Fruit fly (Drosophila melanogaster) whole organism: ENCODE measurements around the gene PIP82.

Source experiments
- CG8478 ChIP-seq: fragments of >200 bp; optimal IDR thresholded peaks from 2 replicates; lab custom pipeline; 2018; ENCODE audit warnings: inconsistent platforms
- Dll ChIP-seq: fragments of >200 bp; optimal IDR thresholded peaks from 2 replicates; lab custom pipeline; 2017
- EcR ChIP-seq, 2 experiments: fragments of >200 bp; optimal IDR thresholded peaks; 2 replicates each; lab custom pipeline; 2017; ENCODE audit warnings: missing biosample characterization in 2 of 2, missing genetic modification characterization in 2 of 2, missing genetic modification reagents in 2 of 2
- pan ChIP-seq: fragments of >200 bp; optimal IDR thresholded peaks from 2 replicates; lab custom pipeline; 2017
- psq ChIP-seq: fragments of >200 bp; optimal IDR thresholded peaks from 2 replicates; lab custom pipeline; 2017
- usp ChIP-seq: fragments of >200 bp; optimal IDR thresholded peaks from 2 replicates; lab custom pipeline; 2017; ENCODE audit warnings: missing biosample characterization, missing genetic modification characterization, mixed read lengths

Gene PIP82

DNA sequence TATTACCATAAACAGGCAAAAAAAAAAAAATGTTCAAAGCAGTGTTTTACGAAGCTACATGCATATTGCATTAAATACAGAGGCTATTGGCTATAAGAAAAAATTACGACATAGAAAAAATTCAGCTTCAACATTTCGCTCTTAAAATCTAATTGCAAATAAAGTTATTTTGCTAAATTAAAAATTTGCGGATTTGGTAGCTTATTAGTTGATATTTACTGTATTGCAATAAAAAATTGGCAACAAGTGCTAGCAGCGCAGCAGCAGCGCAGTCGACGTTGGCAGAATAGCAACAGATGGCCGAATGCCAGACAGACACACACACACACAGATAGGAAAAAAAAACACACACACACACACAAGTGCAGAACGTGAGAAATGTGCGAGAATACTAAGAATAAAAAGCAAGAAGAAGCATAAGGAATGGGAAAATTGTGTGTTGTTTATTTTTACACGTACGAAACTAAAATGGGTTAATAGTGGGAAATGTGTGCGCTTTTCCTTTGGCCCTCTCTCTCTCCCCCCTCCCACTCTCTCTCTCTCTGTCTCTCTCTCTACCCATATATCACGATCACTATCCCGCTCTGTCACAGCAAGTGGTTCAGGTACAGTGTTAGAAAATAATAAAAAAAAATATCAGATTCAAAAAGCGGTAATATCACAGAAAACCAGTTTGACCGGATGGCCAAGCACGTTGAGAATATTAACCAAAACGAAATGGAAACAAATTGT is 4.3 kb upstream of the PIP82 start:
- no peak for TF ChIP-seq Dll (lab: Kevin White, UChicago)
- TF ChIP-seq CG8478 (lab: Kevin White, UChicago) = no peak
- no peak for TF ChIP-seq pan (lab: Kevin White, UChicago)
- TF ChIP-seq psq (lab: Kevin White, UChicago) = no peak

DNA sequence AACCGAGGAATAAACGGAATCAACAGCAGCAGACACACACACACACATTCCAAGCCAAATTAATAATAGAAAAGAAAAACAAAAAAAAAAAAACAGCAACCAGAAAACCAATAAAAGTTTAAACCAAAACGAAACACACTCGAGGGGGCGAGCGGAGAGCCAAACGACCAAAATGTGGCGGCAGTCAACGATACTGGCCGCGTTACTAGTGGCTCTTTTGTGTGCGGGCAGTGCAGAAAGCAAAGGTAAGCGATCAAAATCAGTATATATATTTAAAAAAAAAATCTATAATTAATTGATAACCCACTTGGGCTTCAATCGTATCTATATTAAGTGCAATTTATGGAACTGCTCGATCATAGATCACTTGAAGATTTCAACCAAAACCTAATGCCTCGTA is 2.3 kb upstream of the PIP82 start:
- no peak for TF ChIP-seq Dll (lab: Kevin White, UChicago)
- TF ChIP-seq EcR (GFP tag; optimal IDR thresholded peaks at IDR 0.05; lab: Kevin White, UChicago) = no peak

DNA sequence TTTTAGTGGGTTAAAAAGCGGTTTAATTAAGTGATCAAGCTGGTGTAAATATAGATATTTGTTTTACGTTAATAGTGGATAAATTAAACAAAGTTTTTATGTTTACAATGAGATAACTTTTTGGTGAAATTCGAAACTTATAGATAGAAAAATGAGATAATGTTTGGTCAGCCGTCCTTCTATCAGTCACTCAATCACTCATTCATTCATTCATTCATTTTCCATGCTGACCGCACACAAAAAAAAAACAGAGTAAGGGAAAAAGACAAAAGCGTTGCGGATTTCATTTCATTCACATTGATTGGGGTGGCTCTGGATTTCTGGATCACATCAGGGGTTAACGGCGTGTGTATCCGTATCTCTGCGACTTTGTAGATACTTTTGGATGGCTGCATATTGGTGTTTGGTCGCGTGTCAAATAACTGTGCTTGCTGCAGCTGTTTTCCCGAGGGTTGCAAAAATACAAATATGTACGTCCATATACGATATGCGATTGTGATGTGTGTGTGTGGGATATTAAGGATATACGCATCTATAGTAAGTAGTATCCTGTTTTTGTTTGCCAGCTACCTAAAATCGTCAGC is 5.8 kb downstream of the PIP82 start:
- TF ChIP-seq psq (lab: Kevin White, UChicago) = no peak
- TF ChIP-seq pan (lab: Kevin White, UChicago) = no peak
- TF ChIP-seq Dll (lab: Kevin White, UChicago) = no peak
- no peak for TF ChIP-seq usp (GFP tag; lab: Kevin White, UChicago)
- TF ChIP-seq EcR (GFP tag; optimal IDR thresholded peaks at IDR 0.05; lab: Kevin White, UChicago) = no peak
- TF ChIP-seq CG8478 (lab: Kevin White, UChicago) = no peak

DNA sequence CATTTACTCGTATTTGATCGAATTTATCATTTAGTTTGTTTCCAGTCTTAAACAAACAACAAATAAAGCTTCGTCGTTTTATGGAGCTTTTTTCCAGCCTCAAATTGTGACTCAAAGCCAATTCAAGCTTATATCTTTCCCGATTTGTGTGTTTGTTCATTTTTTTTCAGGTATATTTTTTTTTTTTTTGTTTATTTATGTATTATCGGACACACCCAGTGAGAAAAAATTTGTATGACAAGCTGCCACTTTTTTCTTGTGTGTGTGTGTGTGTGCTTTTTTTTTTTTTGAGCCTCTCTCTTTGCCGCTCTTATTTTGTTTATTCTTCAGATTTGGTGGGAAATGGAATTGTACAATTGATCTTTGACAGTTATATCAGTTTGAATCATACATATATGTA is 7.0 kb downstream of the PIP82 start:
- TF ChIP-seq usp (GFP tag; lab: Kevin White, UChicago) (no peak), psq (lab: Kevin White, UChicago) (no peak), EcR (GFP tag; optimal IDR thresholded peaks at IDR 0.05; lab: Kevin White, UChicago) (no peak), pan (lab: Kevin White, UChicago) (no peak), Dll (lab: Kevin White, UChicago) (no peak), CG8478 (lab: Kevin White, UChicago) (no peak)

DNA sequence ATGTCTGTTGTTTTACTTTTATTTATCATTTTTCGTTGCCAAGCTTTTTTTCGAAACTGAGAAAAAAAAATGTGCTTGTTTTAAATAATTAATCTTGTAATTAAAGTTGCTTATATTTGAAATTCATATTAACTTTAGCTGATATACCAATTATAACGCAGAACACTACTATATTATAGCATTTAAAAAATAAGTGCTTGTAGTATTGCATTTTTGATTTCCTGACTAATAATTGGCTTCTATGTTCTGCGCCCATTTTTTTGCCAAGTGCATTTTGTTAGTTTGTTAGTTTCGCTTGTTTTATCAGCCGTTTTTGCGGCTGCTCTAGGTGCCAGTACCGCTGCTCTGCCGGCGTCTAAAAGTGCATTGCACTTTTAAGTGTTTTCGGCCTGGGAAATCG is 8.0 kb downstream of the PIP82 start:
- TF ChIP-seq CG8478 (lab: Kevin White, UChicago) (no peak), psq (lab: Kevin White, UChicago) (no peak), usp (GFP tag; lab: Kevin White, UChicago) (no peak), EcR (GFP tag; optimal IDR thresholded peaks at IDR 0.05; lab: Kevin White, UChicago) (no peak), Dll (lab: Kevin White, UChicago) (no peak), pan (lab: Kevin White, UChicago) (no peak)

DNA sequence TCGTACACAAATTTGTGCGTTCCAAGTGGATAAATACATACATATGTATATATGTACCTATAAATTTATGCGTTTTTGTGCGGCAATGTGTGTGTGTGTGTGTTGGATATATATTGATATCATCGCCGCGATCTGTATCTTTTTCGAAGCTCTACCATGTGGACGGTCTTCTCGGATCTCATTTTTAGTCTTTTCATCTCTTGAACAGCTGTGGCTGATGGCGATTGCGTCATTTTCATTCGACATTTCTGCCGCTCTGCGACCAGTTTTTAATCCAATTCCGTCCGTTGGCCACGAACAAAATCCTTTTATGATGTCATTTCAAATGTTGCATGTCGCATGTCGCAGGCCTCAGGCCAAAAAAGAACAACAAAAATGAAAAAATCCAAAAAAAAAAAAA is 9.0 kb downstream of the PIP82 start:
- no peak for TF ChIP-seq pan (lab: Kevin White, UChicago)
- no peak for TF ChIP-seq usp (GFP tag; lab: Kevin White, UChicago)
- no peak for TF ChIP-seq CG8478 (lab: Kevin White, UChicago)
- TF ChIP-seq psq (lab: Kevin White, UChicago) = no peak
- no peak for TF ChIP-seq EcR (GFP tag; optimal IDR thresholded peaks at IDR 0.05; lab: Kevin White, UChicago)
- no peak for TF ChIP-seq Dll (lab: Kevin White, UChicago)

DNA sequence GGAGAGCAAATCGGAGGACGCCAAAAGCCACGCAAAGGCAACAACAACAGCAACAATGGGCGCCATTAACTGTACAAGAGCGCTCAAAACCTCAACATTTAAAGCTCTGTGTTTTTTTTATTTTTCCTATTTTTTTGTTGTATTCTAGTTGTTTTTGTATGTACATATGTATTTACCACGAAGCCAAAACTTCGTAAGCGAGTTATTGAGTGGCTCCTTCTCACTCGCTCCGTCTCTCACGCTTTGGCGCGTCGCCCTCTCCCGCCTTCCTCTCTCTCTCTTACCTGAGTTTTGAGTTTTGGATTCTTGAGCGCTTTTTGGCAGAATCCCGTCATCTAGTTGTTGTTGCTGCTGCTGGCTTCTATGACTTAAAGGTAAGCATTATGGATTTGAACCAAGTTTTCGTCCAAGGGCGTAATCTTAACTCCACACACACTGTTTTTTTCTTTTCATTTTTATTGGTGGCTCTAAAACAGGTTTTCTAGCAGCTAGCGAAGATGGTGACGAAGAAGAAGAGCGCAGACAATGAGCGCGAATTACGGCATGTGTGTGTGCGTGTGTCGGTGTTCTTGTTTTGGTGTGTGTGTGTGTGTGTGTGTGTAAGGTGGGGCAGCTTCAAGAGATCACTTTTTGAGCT is 11.4 kb downstream of the PIP82 start:
- no peak for TF ChIP-seq usp (GFP tag; lab: Kevin White, UChicago)
- TF ChIP-seq Dll (lab: Kevin White, UChicago) = no peak
- TF ChIP-seq EcR (GFP tag; optimal IDR thresholded peaks at IDR 0.05; lab: Kevin White, UChicago) = no peak
- no peak for TF ChIP-seq CG8478 (lab: Kevin White, UChicago)
- no peak for TF ChIP-seq pan (lab: Kevin White, UChicago)
- no peak for TF ChIP-seq psq (lab: Kevin White, UChicago)

DNA sequence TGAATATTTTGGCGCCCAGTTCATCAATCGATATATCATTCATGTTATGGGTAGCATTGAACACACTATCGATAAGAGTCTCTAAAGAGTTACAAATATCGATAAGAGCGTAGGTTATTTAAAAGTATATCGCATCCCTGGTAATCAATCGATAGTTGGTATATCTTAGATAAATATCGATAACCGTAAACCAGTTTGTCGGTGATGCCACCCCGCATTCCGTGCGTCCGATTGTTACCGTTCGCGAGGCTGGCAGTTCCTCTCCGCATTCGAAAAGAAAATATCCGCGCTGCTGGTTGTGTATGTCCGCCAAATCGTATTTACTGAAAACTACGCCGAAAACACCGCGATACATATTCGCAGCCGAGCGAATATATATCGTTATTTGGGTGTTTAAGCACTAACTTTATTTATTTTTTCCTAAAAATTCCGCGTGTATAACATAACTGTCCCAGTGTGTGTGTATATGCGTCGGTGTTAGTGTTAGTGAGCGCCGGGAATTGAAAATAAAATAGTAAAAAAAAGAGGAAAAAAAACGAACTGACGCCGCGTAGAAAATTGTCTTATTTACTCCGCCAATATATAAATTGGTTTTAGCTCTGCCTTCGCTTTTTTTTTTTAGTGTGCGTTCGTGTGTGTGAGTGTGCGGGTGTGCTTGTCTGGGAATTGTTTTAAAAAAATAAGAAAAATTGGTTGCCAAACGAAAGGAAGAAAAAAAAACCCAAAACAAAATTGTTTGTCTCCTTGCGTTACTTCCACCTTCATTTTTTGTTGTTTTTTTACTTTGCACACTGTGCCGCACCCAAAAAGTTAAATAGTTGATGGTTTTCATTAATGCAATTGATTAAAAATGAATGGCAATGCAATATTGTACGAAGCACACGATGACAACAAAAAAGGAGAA is 12.1 kb downstream of the PIP82 start, which contains the start of gene Nrg:
Nrg (plus strand) TSS at position 253 of the 904 bp plus-strand sequence.
- TF ChIP-seq EcR (GFP tag; optimal IDR thresholded peaks at IDR 0.05; lab: Kevin White, UChicago) (no peak), usp (GFP tag; lab: Kevin White, UChicago) (no peak), CG8478 (lab: Kevin White, UChicago) (no peak), psq (lab: Kevin White, UChicago) (no peak), Dll (lab: Kevin White, UChicago) (no peak), pan (lab: Kevin White, UChicago) (no peak)

DNA sequence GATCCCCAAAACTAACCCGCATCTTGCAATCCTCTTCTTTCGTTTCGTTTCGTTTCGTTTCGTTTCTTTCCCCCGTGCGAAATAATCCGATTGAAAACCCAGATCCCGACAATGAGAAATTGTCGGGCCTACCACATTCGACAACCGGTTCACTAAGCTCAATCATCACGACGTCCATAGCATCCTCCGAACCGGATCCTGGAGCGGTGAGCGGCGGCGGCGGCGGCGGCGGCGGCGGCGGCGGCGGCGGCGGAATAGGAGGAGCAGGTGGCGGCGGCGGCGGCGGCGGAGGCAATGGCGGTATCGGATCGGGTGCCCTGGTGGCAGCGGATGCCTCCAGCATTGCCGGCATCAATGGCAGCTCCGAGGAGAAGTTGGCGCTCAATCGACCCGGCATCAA is 17.2 kb downstream of the PIP82 start:
- TF ChIP-seq usp (GFP tag; lab: Kevin White, UChicago) (no peak), CG8478 (lab: Kevin White, UChicago) (no peak), pan (lab: Kevin White, UChicago) (no peak), EcR (GFP tag; optimal IDR thresholded peaks at IDR 0.05; lab: Kevin White, UChicago) (no peak), Dll (lab: Kevin White, UChicago) (no peak), psq (lab: Kevin White, UChicago) (no peak)

DNA sequence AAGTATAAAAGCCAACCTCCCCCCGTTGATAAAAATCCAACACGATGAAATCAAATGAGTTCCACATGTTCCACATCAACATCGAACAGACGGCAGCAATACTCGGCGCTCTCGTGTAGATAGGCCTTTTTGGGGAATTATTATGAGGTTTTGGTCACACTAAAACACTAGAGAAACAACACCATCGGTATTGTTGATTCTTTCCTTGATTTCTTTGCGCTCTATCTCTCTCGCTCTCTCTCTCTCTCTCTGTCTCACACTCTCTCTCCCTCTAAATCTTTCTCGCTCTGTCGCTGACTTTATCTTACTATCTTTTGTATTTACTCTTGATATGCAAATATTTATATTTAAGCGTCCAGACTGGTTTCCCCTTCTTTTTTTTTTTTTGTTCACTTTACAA is 18.8 kb downstream of the PIP82 start:
- TF ChIP-seq Dll (lab: Kevin White, UChicago) (no peak), usp (GFP tag; lab: Kevin White, UChicago) (no peak), psq (lab: Kevin White, UChicago) (no peak), pan (lab: Kevin White, UChicago) (no peak), CG8478 (lab: Kevin White, UChicago) (no peak), EcR (GFP tag; optimal IDR thresholded peaks at IDR 0.05; lab: Kevin White, UChicago) (no peak)
